Fruit fly (Drosophila melanogaster): Measurements from ENCODE around the gene Spt20.

dm6 chr3L:13457133-13457532 lies 45.4 kb upstream of the Spt20 start, which contains the start of gene CG10116:
- no peak for TF ChIP-seq rn (GFP tag; IDR thresholded peaks at IDR 0.05)
- no peak for TF ChIP-seq CG13204 (GFP tag; optimal IDR thresholded peaks at IDR 0.05)
- no peak for TF ChIP-seq CG17806 (tag; optimal IDR thresholded peaks at IDR 0.05)
- no peak for TF ChIP-seq CG12605 (GFP tag; IDR thresholded peaks at IDR 0.05)
- no peak for TF ChIP-seq CG4496 (GFP tag; IDR thresholded peaks at IDR 0.05)
- TF ChIP-seq Pif1B (GFP tag; optimal IDR thresholded peaks at IDR 0.05), result no peak
- no peak for TF ChIP-seq fd96Ca (GFP tag; IDR thresholded peaks at IDR 0.05)
- no peak for TF ChIP-seq Ets98B (GFP tag; IDR thresholded peaks at IDR 0.05)
- TF ChIP-seq Pif1A (GFP tag; optimal IDR thresholded peaks at IDR 0.05), result no peak
- TF ChIP-seq Snoo (tag; optimal IDR thresholded peaks at IDR 0.05), result no peak
- no peak for TF ChIP-seq CG14655 (GFP tag; optimal IDR thresholded peaks at IDR 0.05)
